Worm (Caenorhabditis elegans): Measurements from ENCODE around the gene Y4C6B.2.

The Y4C6B.2 gene

DNA sequence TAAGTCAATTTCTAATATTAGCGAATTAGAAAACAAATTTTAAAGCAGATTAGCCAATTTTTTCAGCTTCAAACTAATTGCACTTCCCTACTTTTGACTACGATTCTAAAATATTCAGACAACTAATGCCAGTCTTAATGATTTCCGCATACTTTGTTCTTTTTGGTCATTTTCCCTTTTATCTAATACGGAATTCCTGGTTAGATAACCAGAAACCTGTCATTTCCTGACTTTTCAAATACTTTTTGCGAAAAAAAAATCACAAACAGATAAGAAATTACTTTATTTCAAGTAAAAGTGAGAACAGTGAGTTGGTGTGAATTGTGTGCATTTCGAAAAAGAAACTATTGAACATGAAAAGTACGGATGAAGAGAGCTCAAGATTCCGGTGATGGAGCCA, 40.8 kb downstream of the Y4C6B.2 start:
- TF ChIP-seq ceh-13 (GFP tag; optimal IDR thresholded peaks at IDR 0.05) (no peak), hnd-1 (tag; optimal IDR thresholded peaks at IDR 0.05) (no peak), hmg-4 (GFP tag; optimal IDR thresholded peaks at IDR 0.05) (no peak)

DNA sequence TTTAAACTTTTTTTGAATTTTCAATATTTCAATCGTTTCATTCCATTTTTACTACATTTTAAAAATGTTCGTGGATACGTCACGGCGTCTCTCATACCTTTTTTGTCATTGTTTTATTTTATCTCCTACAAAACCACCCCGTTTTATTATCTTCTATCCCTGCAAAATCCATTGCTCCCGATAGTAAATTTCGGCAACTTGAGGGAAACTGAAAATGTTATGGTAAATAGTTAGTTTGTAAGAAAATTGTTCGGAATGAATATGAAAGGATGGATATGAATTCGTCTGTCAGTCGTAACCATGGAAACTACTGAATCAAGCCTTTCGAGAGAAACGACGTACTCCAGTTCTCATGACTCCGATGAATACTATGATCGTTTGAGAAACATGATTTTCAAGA, 42.0 kb downstream of the Y4C6B.2 start, which contains the start of gene F41H10.2:
Gene F41H10.2, plus strand, starts transcription at position 301 of the 400 bp plus-strand sequence.
- no peak for TF ChIP-seq B0310.2 (tag; optimal IDR thresholded peaks at IDR 0.05)
- no peak for TF ChIP-seq ama-1 (optimal IDR thresholded peaks at IDR 0.05)
- no peak for TF ChIP-seq hnd-1 (tag; optimal IDR thresholded peaks at IDR 0.05)
- TF ChIP-seq ets-7 (tag; optimal IDR thresholded peaks at IDR 0.05) = no peak
- TF ChIP-seq aly-1 (tag; optimal IDR thresholded peaks at IDR 0.05) = no peak
- TF ChIP-seq hmg-4 (GFP tag; optimal IDR thresholded peaks at IDR 0.05) = no peak
- no peak for TF ChIP-seq tbx-37 (GFP tag; conservative IDR thresholded peaks at IDR 0.05)
- TF ChIP-seq tbx-11 (GFP tag; IDR thresholded peaks at IDR 0.05) = no peak
- TF ChIP-seq F13C5.2 (tag; optimal IDR thresholded peaks at IDR 0.05) = no peak
- no peak for TF ChIP-seq pes-1 (GFP tag; IDR thresholded peaks at IDR 0.05)
- TF ChIP-seq tra-4 (tag; optimal IDR thresholded peaks at IDR 0.05) = no peak
- no peak for TF ChIP-seq hmbx-1 (tag; optimal IDR thresholded peaks at IDR 0.05)

DNA sequence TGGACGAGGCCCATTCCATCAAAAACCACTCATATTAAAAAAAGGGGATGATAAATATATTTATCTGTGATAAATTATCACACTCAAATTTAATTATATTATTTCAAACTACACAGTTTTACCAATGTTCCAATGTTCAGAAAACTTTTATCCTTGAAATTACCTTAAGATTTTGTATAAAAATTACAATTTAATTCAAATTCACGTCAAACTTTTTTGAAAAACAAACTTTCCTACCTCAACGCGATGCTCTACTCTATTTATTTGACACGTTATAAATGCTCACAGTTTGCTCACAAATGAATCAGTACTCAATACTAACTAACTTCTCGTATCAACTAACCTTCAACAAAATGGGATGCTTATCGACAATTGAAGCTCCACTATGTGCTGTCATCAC, 43.2 kb downstream of the Y4C6B.2 start, which contains the start of gene F41H10.1:
Gene F41H10.1, plus strand, starts transcription at position 301 of the 400 bp plus-strand sequence.
- TF ChIP-seq hmg-4 (GFP tag; optimal IDR thresholded peaks at IDR 0.05) (no peak), ceh-36 (tag; optimal IDR thresholded peaks at IDR 0.05) (no peak), tbx-11 (GFP tag; IDR thresholded peaks at IDR 0.05) (no peak), tbx-37 (GFP tag; conservative IDR thresholded peaks at IDR 0.05) (no peak), hnd-1 (tag; optimal IDR thresholded peaks at IDR 0.05) (no peak), sea-1 (GFP tag; conservative IDR thresholded peaks at IDR 0.05) (no peak), scrt-1 (GFP tag; IDR thresholded peaks at IDR 0.05) (no peak), B0310.2 (tag; optimal IDR thresholded peaks at IDR 0.05) (no peak), flt-1 (GFP tag; IDR thresholded peaks at IDR 0.05) (no peak), ama-1 (optimal IDR thresholded peaks at IDR 0.05) (no peak)

DNA sequence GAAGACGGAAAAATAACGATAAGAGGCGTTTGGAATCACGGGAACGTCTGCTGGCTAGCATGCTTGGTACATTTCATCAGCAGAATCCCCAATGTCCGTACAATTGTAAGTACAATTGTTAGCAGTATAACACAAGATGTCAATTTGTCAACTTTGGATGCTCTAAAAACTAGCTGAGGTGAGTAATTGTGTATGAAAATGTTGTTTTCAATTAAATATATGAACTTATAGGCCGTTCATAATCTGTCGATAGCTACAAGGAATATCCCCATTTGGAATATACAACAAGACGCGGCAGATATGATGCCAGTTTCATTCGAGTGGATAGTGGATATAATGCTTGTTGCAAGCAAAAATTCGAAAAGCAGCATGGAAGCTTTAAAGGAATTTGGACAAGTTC, 45.6 kb downstream of the Y4C6B.2 start, which contains the start of gene F41H10.12:
Gene F41H10.12, plus strand, starts transcription at position 301 of the 400 bp plus-strand sequence.
- TF ChIP-seq hnd-1 (tag; optimal IDR thresholded peaks at IDR 0.05) (no peak), ceh-36 (tag; optimal IDR thresholded peaks at IDR 0.05) (no peak), hmg-4 (GFP tag; optimal IDR thresholded peaks at IDR 0.05) (no peak), ceh-13 (GFP tag; optimal IDR thresholded peaks at IDR 0.05) (no peak), hmbx-1 (tag; optimal IDR thresholded peaks at IDR 0.05) (no peak), scrt-1 (GFP tag; IDR thresholded peaks at IDR 0.05) (no peak), sea-1 (GFP tag; conservative IDR thresholded peaks at IDR 0.05) (no peak), ama-1 (optimal IDR thresholded peaks at IDR 0.05) (no peak), flt-1 (GFP tag; IDR thresholded peaks at IDR 0.05) (no peak), aly-1 (tag; optimal IDR thresholded peaks at IDR 0.05) (no peak), pes-1 (GFP tag; IDR thresholded peaks at IDR 0.05) (no peak), F13C5.2 (tag; optimal IDR thresholded peaks at IDR 0.05) (no peak), ets-7 (tag; optimal IDR thresholded peaks at IDR 0.05) (no peak), tbx-11 (GFP tag; IDR thresholded peaks at IDR 0.05) (no peak), B0310.2 (tag; optimal IDR thresholded peaks at IDR 0.05) (no peak), tra-4 (tag; optimal IDR thresholded peaks at IDR 0.05) (no peak), tbx-37 (GFP tag; conservative IDR thresholded peaks at IDR 0.05) (no peak)

DNA sequence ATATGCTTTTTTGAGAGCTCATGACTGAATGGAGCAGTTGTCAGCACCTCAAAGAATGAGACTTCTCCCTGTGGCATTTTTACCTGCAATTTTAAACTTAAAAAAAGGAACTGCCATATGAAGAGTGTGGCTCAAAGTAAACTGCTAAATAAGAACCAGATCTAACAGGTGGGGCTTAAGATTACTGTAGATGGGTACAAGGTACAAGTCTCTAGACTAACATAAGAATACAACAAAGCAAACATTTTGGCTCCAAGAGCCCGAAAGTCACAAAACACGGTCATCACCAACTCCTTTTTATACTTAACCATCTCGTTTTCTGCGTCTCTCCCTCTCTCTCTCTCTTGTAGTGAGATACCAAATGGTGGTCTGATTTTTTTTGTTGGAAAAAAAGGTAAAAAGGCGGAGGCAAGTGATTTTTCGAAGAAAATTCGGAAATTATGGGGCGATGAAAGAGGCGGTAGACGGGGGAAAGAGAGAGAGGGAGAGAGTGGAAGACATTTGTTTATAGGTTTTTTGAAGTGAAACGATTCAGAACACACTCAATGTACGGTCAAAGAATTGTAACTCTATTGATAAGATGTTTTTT, 49.2 kb downstream of the Y4C6B.2 start, which contains the start of gene elo-6:
Gene elo-6, minus strand, starts transcription at position 83 of the 589 bp plus-strand sequence.
- no peak for TF ChIP-seq flt-1 (GFP tag; IDR thresholded peaks at IDR 0.05)
- no peak for TF ChIP-seq hmg-4 (GFP tag; optimal IDR thresholded peaks at IDR 0.05)
- no peak for TF ChIP-seq ama-1 (optimal IDR thresholded peaks at IDR 0.05)
- no peak for TF ChIP-seq ets-7 (tag; optimal IDR thresholded peaks at IDR 0.05)
- no peak for TF ChIP-seq aly-1 (tag; optimal IDR thresholded peaks at IDR 0.05)
- no peak for TF ChIP-seq B0310.2 (tag; optimal IDR thresholded peaks at IDR 0.05)
- TF ChIP-seq ceh-13 (GFP tag; optimal IDR thresholded peaks at IDR 0.05) = no peak
- TF ChIP-seq ceh-36 (tag; optimal IDR thresholded peaks at IDR 0.05) = no peak
- no peak for TF ChIP-seq F13C5.2 (tag; optimal IDR thresholded peaks at IDR 0.05)
- no peak for TF ChIP-seq tra-4 (tag; optimal IDR thresholded peaks at IDR 0.05)
- TF ChIP-seq scrt-1 (GFP tag; IDR thresholded peaks at IDR 0.05) = no peak
- TF ChIP-seq tbx-37 (GFP tag; conservative IDR thresholded peaks at IDR 0.05) = no peak

DNA sequence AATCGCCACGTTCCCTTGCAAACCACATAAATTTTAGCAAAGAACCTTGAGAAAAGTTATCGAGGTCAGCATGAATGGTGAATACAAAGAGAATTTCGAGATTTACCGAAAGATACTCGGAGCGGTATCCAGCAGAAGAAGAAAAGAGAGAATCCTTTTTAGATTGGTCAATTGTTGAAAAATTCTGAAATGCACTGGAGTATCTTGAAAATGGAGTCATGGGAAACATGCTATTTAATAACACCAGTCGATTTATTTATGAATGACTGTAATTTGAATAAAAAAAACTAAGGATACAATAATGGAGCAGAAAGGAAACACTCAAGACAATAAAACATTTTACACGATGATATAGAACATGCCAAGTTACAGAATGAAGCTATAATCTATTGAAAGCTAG, 50.6 kb downstream of the Y4C6B.2 start:
- TF ChIP-seq ets-7 (tag; optimal IDR thresholded peaks at IDR 0.05) = no peak
- no peak for TF ChIP-seq hnd-1 (tag; optimal IDR thresholded peaks at IDR 0.05)
- TF ChIP-seq hmbx-1 (tag; optimal IDR thresholded peaks at IDR 0.05) = no peak
- TF ChIP-seq hmg-4 (GFP tag; optimal IDR thresholded peaks at IDR 0.05) = no peak
- no peak for TF ChIP-seq sea-1 (GFP tag; conservative IDR thresholded peaks at IDR 0.05)
- no peak for TF ChIP-seq flt-1 (GFP tag; IDR thresholded peaks at IDR 0.05)
- TF ChIP-seq B0310.2 (tag; optimal IDR thresholded peaks at IDR 0.05) = no peak
- TF ChIP-seq ceh-13 (GFP tag; optimal IDR thresholded peaks at IDR 0.05) = no peak
- TF ChIP-seq scrt-1 (GFP tag; IDR thresholded peaks at IDR 0.05) = no peak
- TF ChIP-seq ama-1 (optimal IDR thresholded peaks at IDR 0.05) = no peak
- TF ChIP-seq tbx-37 (GFP tag; conservative IDR thresholded peaks at IDR 0.05) = no peak
- no peak for TF ChIP-seq pes-1 (GFP tag; IDR thresholded peaks at IDR 0.05)
- no peak for TF ChIP-seq F13C5.2 (tag; optimal IDR thresholded peaks at IDR 0.05)
- no peak for TF ChIP-seq ceh-36 (tag; optimal IDR thresholded peaks at IDR 0.05)
- TF ChIP-seq tbx-11 (GFP tag; IDR thresholded peaks at IDR 0.05) = no peak
- no peak for TF ChIP-seq aly-1 (tag; optimal IDR thresholded peaks at IDR 0.05)
- no peak for TF ChIP-seq tra-4 (tag; optimal IDR thresholded peaks at IDR 0.05)

DNA sequence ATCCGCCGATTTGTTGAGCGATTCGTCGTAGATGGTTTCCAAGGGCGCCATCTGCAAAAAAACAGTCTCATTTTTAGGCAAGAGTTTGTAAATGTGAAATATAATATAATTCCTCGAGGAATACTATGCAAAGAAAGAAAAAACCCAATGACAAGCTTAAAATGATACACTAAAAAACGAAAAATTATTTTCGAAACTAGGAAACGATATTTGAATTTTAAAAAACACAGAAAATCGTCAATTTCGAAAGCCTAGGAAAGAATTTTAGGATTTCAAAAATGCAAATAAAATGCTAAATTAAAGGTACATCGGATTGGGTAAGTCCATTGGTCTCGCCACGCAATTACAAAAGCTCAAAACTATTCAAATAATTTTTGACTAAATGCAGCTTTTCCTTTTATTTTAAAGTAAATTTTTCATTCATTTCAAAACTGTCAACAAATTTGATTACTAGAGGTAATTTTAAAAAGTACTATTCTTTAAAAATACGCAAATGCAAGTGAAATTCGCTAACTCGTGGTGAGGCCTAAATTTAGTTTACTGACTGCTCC, 52.2 kb downstream of the Y4C6B.2 start, which contains the start of the genes htp-1 and ZK616.5:
Gene htp-1, minus strand, starts transcription at position 51 of the 551 bp plus-strand sequence.
Gene ZK616.5, plus strand, starts transcription at position 423 of the 551 bp plus-strand sequence.
- TF ChIP-seq F13C5.2 (tag; optimal IDR thresholded peaks at IDR 0.05) (no peak), ets-7 (tag; optimal IDR thresholded peaks at IDR 0.05) (no peak), ceh-13 (GFP tag; optimal IDR thresholded peaks at IDR 0.05) (no peak), ama-1 (optimal IDR thresholded peaks at IDR 0.05) (no peak), flt-1 (GFP tag; IDR thresholded peaks at IDR 0.05) (no peak), ceh-36 (tag; optimal IDR thresholded peaks at IDR 0.05) (no peak), sea-1 (GFP tag; conservative IDR thresholded peaks at IDR 0.05) (no peak), pes-1 (GFP tag; IDR thresholded peaks at IDR 0.05) (no peak), scrt-1 (GFP tag; IDR thresholded peaks at IDR 0.05) (no peak), hmg-4 (GFP tag; optimal IDR thresholded peaks at IDR 0.05) (no peak)

Measured in whole organism, early embryonic.